Fruit fly (Drosophila melanogaster): ENCODE results near the gene SmE.

SmE gene

DNA sequence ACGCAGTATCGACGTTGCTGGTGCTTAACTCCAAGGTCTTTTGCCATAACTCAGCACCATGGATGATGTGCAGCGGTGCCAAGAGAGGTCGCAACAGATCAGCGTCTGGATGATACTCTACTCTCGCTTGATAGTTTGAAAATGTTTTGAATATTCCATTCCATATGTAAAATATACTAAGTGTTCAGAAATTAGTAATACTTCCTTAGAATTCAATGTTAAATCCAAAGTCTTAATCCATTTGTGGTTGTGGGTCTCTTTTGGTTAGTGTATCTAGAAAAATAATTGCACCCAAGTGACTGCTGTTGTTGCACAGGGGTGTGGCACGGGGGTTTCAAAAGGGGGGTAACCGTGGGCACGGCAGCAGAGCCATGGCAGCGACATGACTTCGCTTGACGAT lies 13.9 kb upstream of the SmE start (continued):
- TF ChIP-seq pdm3 (GFP tag; optimal IDR thresholded peaks at IDR 0.05): peak; percentile 46
- peak; percentile 60 for TF ChIP-seq Eip75B (GFP tag; optimal IDR thresholded peaks at IDR 0.05)
- peak; percentile 77 for TF ChIP-seq CG3032 (tag; optimal IDR thresholded peaks at IDR 0.05)
- TF ChIP-seq CG6163 (GFP tag; IDR thresholded peaks at IDR 0.05): peak; percentile 77
- TF ChIP-seq CG4318 (GFP tag; optimal IDR thresholded peaks at IDR 0.05): peak; percentile 64
- peak; percentile 38 for TF ChIP-seq CG34406 (GFP tag; optimal IDR thresholded peaks at IDR 0.05)
- peak; percentile 26 for TF ChIP-seq CG1621 (tag; optimal IDR thresholded peaks at IDR 0.05)
- peak; percentile 39 for TF ChIP-seq net (GFP tag; optimal IDR thresholded peaks at IDR 0.05)
- TF ChIP-seq CG7368 (GFP tag; optimal IDR thresholded peaks at IDR 0.05): peak; percentile 48
- TF ChIP-seq CG10669 (GFP tag; optimal IDR thresholded peaks at IDR 0.05): peak; percentile 74
- TF ChIP-seq CG8119 (GFP tag; IDR thresholded peaks at IDR 0.05): peak; percentile 69
- TF ChIP-seq cyc (GFP tag; optimal IDR thresholded peaks at IDR 0.05): peak; percentile 24
- peak; percentile 28 for TF ChIP-seq topi (GFP tag; optimal IDR thresholded peaks at IDR 0.05)
- TF ChIP-seq CG6808 (GFP tag; optimal IDR thresholded peaks at IDR 0.05): peak; percentile 2

dm6 chr2L:7898581-7898980 lies 13.3 kb upstream of the SmE start:
- TF ChIP-seq pdm3 (GFP tag; optimal IDR thresholded peaks at IDR 0.05) (peak; percentile 70), Eip78C (GFP tag) (peak; percentile 92), Sox14 (GFP tag; optimal IDR thresholded peaks at IDR 0.05) (peak; percentile 77), dsx (GFP tag; optimal IDR thresholded peaks at IDR 0.05; ENCODE audit: poor library complexity, severe bottlenecking) (peak; percentile 71), lz (GFP tag; optimal IDR thresholded peaks at IDR 0.05) (peak; percentile 54), Eip75B (GFP tag; optimal IDR thresholded peaks at IDR 0.05) (peak; percentile 61), CG11762 (GFP tag; optimal IDR thresholded peaks at IDR 0.05; ENCODE audit: insufficient read depth) (peak; percentile 71), eg (GFP tag; IDR thresholded peaks at IDR 0.05) (peak; percentile 87), CG32006 (GFP tag; optimal IDR thresholded peaks at IDR 0.05) (peak; percentile 83), spab (GFP tag; optimal IDR thresholded peaks at IDR 0.05) (peak; percentile 76), CG3919 (GFP tag; optimal IDR thresholded peaks at IDR 0.05) (peak; percentile 78), cyc (GFP tag; optimal IDR thresholded peaks at IDR 0.05) (peak; percentile 39), CG6808 (GFP tag; optimal IDR thresholded peaks at IDR 0.05) (peak; percentile 82), CG15336 (GFP tag; IDR thresholded peaks at IDR 0.05) (peak; percentile 82), CG6854 (GFP tag; optimal IDR thresholded peaks at IDR 0.05) (peak; percentile 55), CG6163 (GFP tag; IDR thresholded peaks at IDR 0.05) (peak; percentile 90), CG6276 (GFP tag; optimal IDR thresholded peaks at IDR 0.05) (peak; percentile 76), CG9139 (GFP tag; optimal IDR thresholded peaks at IDR 0.05) (peak; percentile 59), CG1621 (tag; optimal IDR thresholded peaks at IDR 0.05) (peak; percentile 88), CG31627 (GFP tag; optimal IDR thresholded peaks at IDR 0.05) (peak; percentile 36), CG16779 (tag; optimal IDR thresholded peaks at IDR 0.05) (no peak), CG11902 (GFP tag; optimal IDR thresholded peaks at IDR 0.05) (peak; percentile 51), net (GFP tag; optimal IDR thresholded peaks at IDR 0.05) (peak; percentile 70), achi (GFP tag; optimal IDR thresholded peaks at IDR 0.05) (peak; percentile 76), CG10669 (GFP tag; optimal IDR thresholded peaks at IDR 0.05) (peak; percentile 80), fd85E (GFP tag; optimal IDR thresholded peaks at IDR 0.05) (peak; percentile 49), Hr4 (GFP tag; optimal IDR thresholded peaks at IDR 0.05) (peak; percentile 77), CG8119 (GFP tag; IDR thresholded peaks at IDR 0.05) (peak; percentile 74), Ets96B (tag; optimal IDR thresholded peaks at IDR 0.05) (peak; percentile 79), CG6792 (GFP tag; optimal IDR thresholded peaks at IDR 0.05) (peak; percentile 74), fd59A (GFP tag; optimal IDR thresholded peaks at IDR 0.05) (peak; percentile 77), ss (GFP tag; optimal IDR thresholded peaks at IDR 0.05) (peak; percentile 53 to 64), CG8319 (GFP tag; optimal IDR thresholded peaks at IDR 0.05) (peak; percentile 8), CG34406 (GFP tag; optimal IDR thresholded peaks at IDR 0.05) (peak; percentile 35), CG11294 (GFP tag; IDR thresholded peaks at IDR 0.05) (peak; percentile 44; the same call in 1 of the 2 replicates), CG4318 (GFP tag; optimal IDR thresholded peaks at IDR 0.05) (peak; percentile 66), Met (GFP tag; optimal IDR thresholded peaks at IDR 0.05) (peak; percentile 31), OdsH (GFP tag; optimal IDR thresholded peaks at IDR 0.05) (peak; percentile 70), CG3032 (tag; optimal IDR thresholded peaks at IDR 0.05) (peak; percentile 85), dac (GFP tag; optimal IDR thresholded peaks at IDR 0.05) (peak; percentile 65), topi (GFP tag; optimal IDR thresholded peaks at IDR 0.05) (peak; percentile 49), svp (GFP tag) (no peak), fkh (GFP tag; optimal IDR thresholded peaks at IDR 0.05) (no peak), Eip93F (GFP tag; optimal IDR thresholded peaks at IDR 0.05) (no peak), Hr39 (GFP tag; optimal IDR thresholded peaks at IDR 0.05) (peak; percentile 40), salr (GFP tag; optimal IDR thresholded peaks at IDR 0.05) (peak in 1 of 2 experiments; percentile 75)
